In genomic region chr3L:3937806-3938205, dm6 we compare ENCODE assay signal across 1 fruit fly cellular context.
TF ChIP-seq lines count a peak whose summit lies in the region.

Gene CG10866, minus strand, starts transcription at chr3L:3937992.

TF ChIP-seq in whole organism, embryonic, 481 proteins besides CTCF, POLR2A, EP300 and RAD21 (continued from another document):
- TF ChIP-seq Dad (GFP tag; optimal IDR thresholded peaks at IDR 0.05; lab: Kevin White, UChicago) (no peak), gfzf (GFP tag; optimal IDR thresholded peaks at IDR 0.05; lab: Kevin White, UChicago) (peak; percentile 46), CG2129 (GFP tag; IDR thresholded peaks at IDR 0.05; lab: Robert Waterston, UW; ENCODE audit: partially characterized antibody) (peak; percentile 64), knrl (GFP tag; IDR thresholded peaks at IDR 0.05; lab: Robert Waterston, UW; ENCODE audit: partially characterized antibody) (peak; percentile 80), Bgb (GFP tag; IDR thresholded peaks at IDR 0.05; lab: Robert Waterston, UW; ENCODE audit: partially characterized antibody) (peak; percentile 85), CG42726 (GFP tag; IDR thresholded peaks at IDR 0.05; lab: Robert Waterston, UW; ENCODE audit: partially characterized antibody) (peak; percentile 52; the same call in 1 of the 2 replicates), ERR (GFP tag; optimal IDR thresholded peaks at IDR 0.05; lab: Kevin White, UChicago) (no peak), Ets97D (GFP tag; optimal IDR thresholded peaks at IDR 0.05; lab: Kevin White, UChicago) (peak; percentile 30), CG4617 (GFP tag; optimal IDR thresholded peaks at IDR 0.05; lab: Kevin White, UChicago; ENCODE audit: borderline replicate concordance) (peak; percentile 25), CG8290 (GFP tag; optimal IDR thresholded peaks at IDR 0.05; lab: Kevin White, UChicago) (no peak), CG8290 (tag; optimal IDR thresholded peaks at IDR 0.05; lab: Kevin White, UChicago) (peak in 1 of 2 experiments; percentile 57), amos (GFP tag; IDR thresholded peaks at IDR 0.05; lab: Robert Waterston, UW; ENCODE audit: partially characterized antibody) (peak; percentile 87; the same call in 1 of the 2 replicates), tio (GFP tag; optimal IDR thresholded peaks at IDR 0.05; lab: Kevin White, UChicago) (no peak), CG13287 (GFP tag; IDR thresholded peaks at IDR 0.05; lab: Robert Waterston, UW; ENCODE audit: partially characterized antibody) (peak; percentile 92), Pdp1 (GFP tag; optimal IDR thresholded peaks at IDR 0.05; lab: Kevin White, UChicago) (peak in 1 of 2 experiments; percentile 51), BEAF-32 (GFP tag; optimal IDR thresholded peaks at IDR 0.05; lab: Kevin White, UChicago) (peak; percentile 83), MBD-R2 (GFP tag; IDR thresholded peaks at IDR 0.05; lab: Robert Waterston, UW) (peak; percentile 70), chinmo (GFP tag; IDR thresholded peaks at IDR 0.05; lab: Robert Waterston, UW; ENCODE audit: partially characterized antibody) (0 out of 4 replicates have a peak, but pooled peaks have one; percentile 44), zen2 (GFP tag; IDR thresholded peaks at IDR 0.05; lab: Robert Waterston, UW; ENCODE audit: partially characterized antibody) (peak; percentile 82), CG30431 (GFP tag; optimal IDR thresholded peaks at IDR 0.05; lab: Kevin White, UChicago) (no peak), unc-4 (GFP tag; IDR thresholded peaks at IDR 0.05; lab: Robert Waterston, UW; ENCODE audit: partially characterized antibody) (peak; percentile 84), Sry-δ (GFP tag; optimal IDR thresholded peaks at IDR 0.05; lab: Kevin White, UChicago) (peak; percentile 86), CG12659 (GFP tag; optimal IDR thresholded peaks at IDR 0.05; lab: Kevin White, UChicago) (peak; percentile 6), HLH4C (GFP tag; IDR thresholded peaks at IDR 0.05; lab: Robert Waterston, UW; ENCODE audit: partially characterized antibody) (peak; percentile 84), CG14441 (GFP tag; IDR thresholded peaks at IDR 0.05; lab: Robert Waterston, UW) (no peak), gro (GFP tag; optimal IDR thresholded peaks at IDR 0.05; lab: Kevin White, UChicago) (peak; percentile 14), CG34224 (GFP tag; IDR thresholded peaks at IDR 0.05; lab: Robert Waterston, UW; ENCODE audit: partially characterized antibody) (peak; percentile 86), twi (tag; optimal IDR thresholded peaks at IDR 0.05; lab: Kevin White, UChicago) (no peak), sc (optimal IDR thresholded peaks at IDR 0.05; lab: Kevin White, UChicago) (no peak), sc (GFP tag; optimal IDR thresholded peaks at IDR 0.05; lab: Kevin White, UChicago) (no peak), CG16813 (GFP tag; IDR thresholded peaks at IDR 0.05; lab: Robert Waterston, UW; ENCODE audit: partially characterized antibody) (peak; percentile 84), Drgx (GFP tag; IDR thresholded peaks at IDR 0.05; lab: Robert Waterston, UW) (no peak), CG1647 (GFP tag; optimal IDR thresholded peaks at IDR 0.05; lab: Kevin White, UChicago) (no peak)
